Fruit fly (Drosophila melanogaster) S2 (cell line): Measurements from ENCODE around the gene CG32625.

Source experiments
- CG8478 ChIP-seq: fragments of >200 bp; optimal IDR thresholded peaks from 2 replicates; lab custom pipeline; 2018
- CTCF ChIP-seq, 2 experiments: fragments of >200 bp; optimal IDR thresholded peaks; 2 replicates each; lab custom pipeline; 2018

DNA sequence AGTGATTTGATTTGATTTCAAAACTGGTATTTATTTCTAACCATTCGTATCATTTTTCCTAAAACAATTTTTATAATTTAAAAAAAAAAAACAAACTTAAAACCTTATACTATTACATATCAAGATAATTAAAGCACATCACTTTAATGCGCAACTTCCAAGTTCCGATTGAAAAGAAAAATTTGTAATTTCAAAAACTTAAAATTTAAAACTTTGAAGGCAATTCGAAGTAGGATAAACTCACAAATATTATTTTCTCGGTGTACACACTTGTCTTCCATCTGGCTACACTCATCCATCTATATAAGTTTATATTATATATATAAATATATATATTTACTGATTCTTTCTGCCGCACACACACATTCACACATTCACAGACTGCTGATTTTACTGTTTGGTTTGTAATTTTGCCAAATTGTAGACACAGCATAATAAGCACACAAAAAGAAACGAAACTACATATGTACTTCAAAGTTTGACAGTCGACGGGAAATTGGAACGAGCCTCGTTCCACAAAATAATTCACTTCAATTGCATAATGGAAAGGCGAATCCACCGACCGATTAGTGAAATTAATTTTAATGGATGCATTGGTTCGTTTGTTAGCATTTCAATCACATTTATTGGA is 29.5 kb upstream of the CG32625 start:
- TF ChIP-seq CTCF (optimal IDR thresholded peaks at IDR 0.05; lab: Kevin White, UChicago) (no peak), CG8478 (lab: Kevin White, UChicago) (no peak)
